Worm (Caenorhabditis elegans) whole organism, L1 larva: ENCODE data around the gene F38H4.3.

Source experiments
- C16A3.4 ChIP-seq: fragments of 150-350 bp; optimal IDR thresholded peaks from 2 replicates; lab custom pipeline; 2014; ENCODE audit warnings: missing biosample characterization, missing genetic modification characterization
- F16B12.6 ChIP-seq: fragments of 150-350 bp; optimal IDR thresholded peaks from 2 replicates; lab custom pipeline; 2014; ENCODE audit warnings: missing biosample characterization, missing genetic modification characterization
- Y116A8C.19 ChIP-seq: sonication (generic microtip); optimal IDR thresholded peaks from 2 replicates; lab custom pipeline; 2016; ENCODE audit warnings: missing compliant biosample characterization, missing genetic modification characterization, borderline replicate concordance
- aha-1 ChIP-seq: fragments of 150-350 bp; optimal IDR thresholded peaks from 2 replicates; lab custom pipeline; 2014; ENCODE audit warnings: missing biosample characterization, missing genetic modification characterization
- aly-2 ChIP-seq: fragments of 150-350 bp; optimal IDR thresholded peaks from 2 replicates; lab custom pipeline; 2014; ENCODE audit warnings: missing biosample characterization, missing genetic modification characterization
- ama-1 ChIP-seq: fragments of 150-350 bp; optimal IDR thresholded peaks from 2 replicates; lab custom pipeline; 2014
- blmp-1 ChIP-seq: fragments of 150-350 bp; optimal IDR thresholded peaks from 2 replicates; lab custom pipeline; 2014; ENCODE audit warnings: missing biosample characterization, missing genetic modification characterization
- ceh-63 ChIP-seq: fragments of 200-800 bp; sonication (Bioruptor generic); optimal IDR thresholded peaks from 2 replicates; lab custom pipeline; 2018; ENCODE audit warnings: mild to moderate bottlenecking, missing genetic modification characterization, missing compliant biosample characterization
- ceh-8 ChIP-seq: fragments of 200-800 bp; sonication (Bioruptor generic); optimal IDR thresholded peaks from 2 replicates; lab custom pipeline; 2018; ENCODE audit warnings: mild to moderate bottlenecking, missing genetic modification characterization, moderate library complexity, missing compliant biosample characterization
- ceh-88 ChIP-seq: fragments of 200-800 bp; sonication (Bioruptor generic); IDR thresholded peaks from 2 replicates; pipeline ENCODE4 v1.3.6; 2022; ENCODE audit warnings: missing genetic modification characterization, missing compliant biosample characterization
- dpl-1 ChIP-seq, 3 experiments: fragments of 150-350 bp in 2 of 3; sonication (generic microtip) in 1 of 3; optimal IDR thresholded peaks; 2 replicates each; lab custom pipeline; 2014 to 2017; ENCODE audit warnings: missing biosample characterization in 3 of 3, missing genetic modification characterization in 3 of 3, missing genetic modification reagents in 3 of 3
- dsc-1 ChIP-seq: sonication (generic microtip); optimal IDR thresholded peaks from 2 replicates; lab custom pipeline; 2016; ENCODE audit warnings: mild to moderate bottlenecking, missing genetic modification characterization, missing compliant biosample characterization
- efl-1 ChIP-seq, 4 experiments: fragments of 150-350 bp; optimal IDR thresholded peaks in 3 of 4; peaks in 1 of 4; 1 replicate in 1 of 4; 2 replicates in 3 of 4; lab custom pipeline; 2014; ENCODE audit warnings: missing biosample characterization in 2 of 4, missing genetic modification characterization in 2 of 4, missing genetic modification reagents in 2 of 4
- efl-3 ChIP-seq: fragments of 200-800 bp; sonication (Bioruptor generic); optimal IDR thresholded peaks from 2 replicates; lab custom pipeline; 2018; ENCODE audit warnings: mild to moderate bottlenecking, missing genetic modification characterization, missing compliant biosample characterization
- egl-27 ChIP-seq, 2 experiments: fragments of 150-350 bp in 1 of 2; sonication (generic microtip); optimal IDR thresholded peaks; 3 replicates each; lab custom pipeline; 2017 to 2018; ENCODE audit warnings: missing biosample characterization in 2 of 2, missing genetic modification characterization in 2 of 2, missing genetic modification reagents in 2 of 2
- elt-3 ChIP-seq, 6 experiments: fragments of 150-350 bp in 1 of 6; sonication (generic microtip); optimal IDR thresholded peaks; 2 replicates each; lab custom pipeline; 2017 to 2018; ENCODE audit warnings: missing biosample characterization in 6 of 6, missing genetic modification characterization in 6 of 6, inconsistent platforms in 1 of 6
- ets-5 ChIP-seq: fragments of 200-800 bp; sonication (Bioruptor generic); IDR thresholded peaks from 2 replicates; pipeline ENCODE4 v1.3.6; 2022; ENCODE audit warnings: missing genetic modification characterization, missing compliant biosample characterization
- fkh-10 ChIP-seq: sonication (generic microtip); optimal IDR thresholded peaks from 2 replicates; lab custom pipeline; 2017; ENCODE audit warnings: missing biosample characterization, missing genetic modification reagents, missing genetic modification characterization
- fkh-4 ChIP-seq: sonication (generic microtip); optimal IDR thresholded peaks from 2 replicates; lab custom pipeline; 2016; ENCODE audit warnings: missing compliant biosample characterization, missing genetic modification characterization, borderline replicate concordance
- fkh-8 ChIP-seq: sonication (generic microtip); optimal IDR thresholded peaks from 2 replicates; lab custom pipeline; 2016; ENCODE audit warnings: mild to moderate bottlenecking, missing genetic modification characterization, missing compliant biosample characterization
- fos-1 ChIP-seq: fragments of 150-350 bp; optimal IDR thresholded peaks from 2 replicates; lab custom pipeline; 2014; ENCODE audit warnings: missing biosample characterization, missing genetic modification characterization
- hlh-17 ChIP-seq: fragments of 200-800 bp; sonication (Bioruptor generic); optimal IDR thresholded peaks from 2 replicates; lab custom pipeline; 2018; ENCODE audit warnings: missing genetic modification characterization, mild to moderate bottlenecking, missing compliant biosample characterization, moderate library complexity, borderline replicate concordance
- isw-1 ChIP-seq: fragments of 200-800 bp; sonication (Bioruptor generic); IDR thresholded peaks from 2 replicates; pipeline ENCODE4 v1.3.6; 2022; ENCODE audit warnings: missing genetic modification characterization, missing compliant biosample characterization
- jun-1 ChIP-seq: fragments of 150-350 bp; optimal IDR thresholded peaks from 2 replicates; lab custom pipeline; 2014; ENCODE audit warnings: missing biosample characterization, missing genetic modification reagents, missing genetic modification characterization
- lir-3 ChIP-seq: sonication (generic microtip); optimal IDR thresholded peaks from 2 replicates; lab custom pipeline; 2016; ENCODE audit warnings: mild to moderate bottlenecking, missing genetic modification characterization, moderate library complexity, missing compliant biosample characterization; ENCODE audit not compliant: poor library complexity
- lsy-2 ChIP-seq, 2 experiments: fragments of 150-350 bp; optimal IDR thresholded peaks; 2 replicates each; lab custom pipeline; 2014; ENCODE audit warnings: missing biosample characterization in 2 of 2, missing genetic modification characterization in 2 of 2
- mef-2 ChIP-seq: fragments of 150-350 bp; optimal IDR thresholded peaks from 2 replicates; lab custom pipeline; 2014; ENCODE audit warnings: missing biosample characterization, missing genetic modification characterization
- mep-1 ChIP-seq: fragments of 150-350 bp; optimal IDR thresholded peaks from 2 replicates; lab custom pipeline; 2014; ENCODE audit warnings: missing biosample characterization, missing genetic modification characterization
- nhr-12 ChIP-seq: sonication (generic microtip); optimal IDR thresholded peaks from 2 replicates; lab custom pipeline; 2017; ENCODE audit warnings: missing biosample characterization, missing genetic modification characterization
- nhr-237 ChIP-seq: fragments of 150-350 bp; optimal IDR thresholded peaks from 2 replicates; lab custom pipeline; 2014; ENCODE audit warnings: missing biosample characterization, missing genetic modification characterization
- nhr-47 ChIP-seq: sonication (generic microtip); optimal IDR thresholded peaks from 2 replicates; lab custom pipeline; 2016; ENCODE audit warnings: mild to moderate bottlenecking, missing genetic modification characterization, moderate library complexity, missing compliant biosample characterization
- nhr-71 ChIP-seq: sonication (generic microtip); optimal IDR thresholded peaks from 2 replicates; lab custom pipeline; 2016; ENCODE audit warnings: mild to moderate bottlenecking, missing genetic modification characterization, moderate library complexity, missing compliant biosample characterization
- nhr-76 ChIP-seq: sonication (generic microtip); optimal IDR thresholded peaks from 2 replicates; lab custom pipeline; 2017; ENCODE audit warnings: missing biosample characterization, missing genetic modification characterization
- nhr-84 ChIP-seq: sonication (generic microtip); optimal IDR thresholded peaks from 2 replicates; lab custom pipeline; 2017; ENCODE audit warnings: missing biosample characterization, missing genetic modification characterization
- nhr-90 ChIP-seq: sonication (generic microtip); optimal IDR thresholded peaks from 2 replicates; lab custom pipeline; 2016; ENCODE audit warnings: mild to moderate bottlenecking, missing genetic modification characterization, missing compliant biosample characterization; ENCODE audit not compliant: poor library complexity
- pag-3 ChIP-seq: sonication (generic microtip); optimal IDR thresholded peaks from 2 replicates; lab custom pipeline; 2017; ENCODE audit warnings: missing genetic modification characterization, mild to moderate bottlenecking, missing compliant biosample characterization, antibody characterized with exemption, borderline replicate concordance; ENCODE audit not compliant: insufficient read depth
- pax-3 ChIP-seq: fragments of 200-800 bp; sonication (Bioruptor generic); optimal IDR thresholded peaks from 2 replicates; lab custom pipeline; 2018; ENCODE audit warnings: mild to moderate bottlenecking, missing genetic modification characterization, moderate library complexity, missing compliant biosample characterization
- pqm-1 ChIP-seq: sonication (generic microtip); optimal IDR thresholded peaks from 3 replicates; lab custom pipeline; 2017; ENCODE audit warnings: missing biosample characterization, missing genetic modification characterization
- skn-1 ChIP-seq: fragments of 150-350 bp; optimal IDR thresholded peaks from 2 replicates; lab custom pipeline; 2014; ENCODE audit warnings: missing biosample characterization, missing genetic modification characterization
- snpc-4 ChIP-seq: fragments of 150-350 bp; optimal IDR thresholded peaks from 2 replicates; lab custom pipeline; 2014; ENCODE audit warnings: missing biosample characterization, missing genetic modification characterization
- snu-23 ChIP-seq: sonication (generic microtip); optimal IDR thresholded peaks from 2 replicates; lab custom pipeline; 2016; ENCODE audit warnings: missing genetic modification characterization, missing compliant biosample characterization
- tlp-1 ChIP-seq: fragments of 150-350 bp; optimal IDR thresholded peaks from 2 replicates; lab custom pipeline; 2014; ENCODE audit warnings: missing biosample characterization, missing genetic modification characterization
- unc-130 ChIP-seq: fragments of 150-350 bp; optimal IDR thresholded peaks from 2 replicates; lab custom pipeline; 2017; ENCODE audit warnings: missing biosample characterization, missing genetic modification characterization, inconsistent platforms
- unc-30 ChIP-seq: sonication (generic microtip); optimal IDR thresholded peaks from 2 replicates; lab custom pipeline; 2017; ENCODE audit warnings: missing biosample characterization, missing genetic modification characterization
- unc-62 ChIP-seq: fragments of 150-350 bp; optimal IDR thresholded peaks from 2 replicates; lab custom pipeline; 2014; ENCODE audit warnings: missing biosample characterization, missing genetic modification reagents, missing genetic modification characterization
- unc-98 ChIP-seq: fragments of 200-800 bp; sonication (Bioruptor generic); IDR thresholded peaks from 2 replicates; pipeline ENCODE4 v1.3.6; 2022; ENCODE audit warnings: missing genetic modification characterization, missing compliant biosample characterization
- xbp-1 ChIP-seq: sonication (generic microtip); optimal IDR thresholded peaks from 2 replicates; lab custom pipeline; 2016; ENCODE audit warnings: missing genetic modification characterization, missing compliant biosample characterization
- zip-4 ChIP-seq: fragments of 200-800 bp; sonication (Bioruptor generic); optimal IDR thresholded peaks from 2 replicates; lab custom pipeline; 2018; ENCODE audit warnings: mild to moderate bottlenecking, missing genetic modification characterization, moderate library complexity, missing compliant biosample characterization
- ztf-4 ChIP-seq: fragments of 150-350 bp; optimal IDR thresholded peaks from 2 replicates; lab custom pipeline; 2014; ENCODE audit warnings: missing biosample characterization, missing genetic modification characterization

Gene F38H4.3

DNA sequence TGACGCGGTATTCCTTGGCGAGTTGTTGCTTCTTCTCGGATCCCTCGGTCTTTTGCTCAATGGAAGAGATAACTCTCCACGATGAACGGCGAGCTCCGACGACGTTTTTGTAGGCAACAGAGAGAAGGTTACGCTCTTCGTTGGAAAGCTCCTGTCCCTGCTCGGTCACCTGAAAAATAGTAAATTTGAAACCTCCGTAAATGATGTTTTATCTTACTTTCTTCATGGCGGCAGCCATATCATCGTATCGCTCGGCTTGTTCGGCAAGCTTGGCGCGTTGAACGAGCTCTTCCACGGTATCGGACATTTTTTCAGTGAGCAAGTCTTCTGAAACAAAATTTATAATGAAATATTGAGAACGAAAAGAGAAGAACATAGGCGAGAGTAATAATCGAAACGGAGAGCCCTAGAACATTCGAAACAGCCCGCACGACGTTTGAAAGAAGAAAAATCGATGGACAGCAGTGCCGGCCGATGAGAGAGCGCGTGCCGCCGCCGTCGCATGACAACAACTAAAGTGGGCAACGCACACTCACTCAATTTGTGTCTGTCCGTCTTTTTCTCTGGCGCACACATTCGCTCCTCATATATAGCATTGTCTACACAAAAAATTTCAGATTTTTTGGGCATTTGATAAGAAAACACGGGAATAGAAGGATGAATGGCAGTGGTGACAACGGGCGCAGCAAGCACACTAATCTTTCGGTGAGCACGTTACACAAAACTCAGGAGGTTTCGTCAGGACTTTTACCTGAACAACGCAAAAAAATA is 20.4 kb upstream of the F38H4.3 start, which contains the start of the genes par-5 and M117.3 (continued):
- TF ChIP-seq jun-1 (tag; lab: Kevin White, UChicago) (peak; percentile 44), efl-1 (optimal IDR thresholded peaks at IDR 0.05; lab: Kevin White, UChicago) (peak; percentile 53 to 62), efl-1 (GFP tag; optimal IDR thresholded peaks at IDR 0.05 in 1 of 2; lab: Kevin White, UChicago) (peak; percentile 57 to 90), ceh-8 (GFP tag; lab: Kevin White, UChicago) (peak; percentile 40)

DNA sequence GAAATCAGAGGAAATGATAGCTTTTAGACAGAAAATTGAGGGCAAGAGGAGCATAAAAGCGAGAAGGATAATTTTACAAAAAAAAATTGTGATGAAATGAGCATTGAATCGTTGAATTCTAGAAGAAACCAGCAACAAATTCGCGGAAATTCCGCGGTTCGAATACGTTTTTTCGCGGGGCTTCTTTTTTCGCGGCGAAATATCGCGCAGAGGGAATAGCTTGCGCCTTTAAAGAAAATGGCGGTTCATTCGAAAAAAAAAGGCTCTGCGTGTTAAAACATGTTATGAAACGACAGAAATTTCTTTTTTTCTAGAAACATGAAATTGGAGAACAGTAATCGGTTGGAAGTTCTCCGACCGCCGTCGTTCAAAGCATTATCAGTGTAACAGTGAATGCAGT is 19.8 kb upstream of the F38H4.3 start:
- peak; percentile 87 to 93 (median 89) for TF ChIP-seq dpl-1 (GFP tag; optimal IDR thresholded peaks at IDR 0.05; lab: Kevin White, UChicago)
- TF ChIP-seq pag-3 (tag; lab: Kevin White, UChicago) = no peak
- peak; percentile 49 for TF ChIP-seq C16A3.4 (tag; lab: Kevin White, UChicago)
- no peak for TF ChIP-seq ama-1
- peak; percentile 51 for TF ChIP-seq skn-1
- peak; percentile 57 for TF ChIP-seq snu-23
- TF ChIP-seq F16B12.6 (tag; lab: Kevin White, UChicago) = peak; percentile 3
- TF ChIP-seq nhr-84 (tag; lab: Kevin White, UChicago) = no peak
- peak; percentile 52 for TF ChIP-seq xbp-1
- TF ChIP-seq blmp-1 = peak; percentile 17
- no peak for TF ChIP-seq aha-1 (tag; lab: Kevin White, UChicago)
- TF ChIP-seq ceh-88 (GFP tag; lab: Robert Waterston, UW) = peak; percentile 21; the same call in 1 of the 2 replicates
- peak; percentile 44 for TF ChIP-seq nhr-47 (tag; lab: Kevin White, UChicago)
- no peak for TF ChIP-seq ets-5 (GFP tag; lab: Robert Waterston, UW)
- TF ChIP-seq nhr-71 (tag; lab: Kevin White, UChicago) = peak; percentile 48
- peak; percentile 44 to 80 for TF ChIP-seq lsy-2 (tag; optimal IDR thresholded peaks at IDR 0.05; lab: Kevin White, UChicago)
- no peak for TF ChIP-seq nhr-76
- TF ChIP-seq ceh-8 (GFP tag; lab: Kevin White, UChicago) = no peak
- no peak for TF ChIP-seq fkh-10 (GFP tag; lab: Kevin White, UChicago)
- TF ChIP-seq pqm-1 (tag; lab: Kevin White, UChicago) = no peak
- peak; percentile 10 for TF ChIP-seq fos-1 (tag; lab: Kevin White, UChicago)
- no peak for TF ChIP-seq unc-30 (tag; lab: Kevin White, UChicago)
- no peak for TF ChIP-seq zip-4 (GFP tag; lab: Kevin White, UChicago)
- TF ChIP-seq hlh-17 (GFP tag; lab: Kevin White, UChicago) = no peak
- peak in 1 of 6 experiments; percentile 36 for TF ChIP-seq elt-3 (tag; optimal IDR thresholded peaks at IDR 0.05; lab: Kevin White, UChicago)
- peak; percentile 38 for TF ChIP-seq pax-3 (tag; lab: Kevin White, UChicago)
- TF ChIP-seq isw-1 (GFP tag; lab: Robert Waterston, UW) = peak; percentile 46; the same call in 1 of the 2 replicates
- TF ChIP-seq mep-1 (tag; lab: Kevin White, UChicago) = peak; percentile 35
- TF ChIP-seq mef-2 = no peak
- TF ChIP-seq dsc-1 = peak; percentile 23
- TF ChIP-seq fkh-4 = no peak
- no peak for TF ChIP-seq aly-2 (tag; lab: Kevin White, UChicago)
- TF ChIP-seq ceh-63 (GFP tag; lab: Kevin White, UChicago) = no peak
- TF ChIP-seq unc-62 (GFP tag; lab: Kevin White, UChicago) = no peak
- TF ChIP-seq unc-130 = no peak
- no peak for TF ChIP-seq nhr-12 (tag; lab: Kevin White, UChicago)
- TF ChIP-seq lir-3 (tag; lab: Kevin White, UChicago) = no peak
- no peak for TF ChIP-seq ztf-4 (tag; lab: Kevin White, UChicago)
- TF ChIP-seq nhr-90 (tag; lab: Kevin White, UChicago) = no peak
- no peak for TF ChIP-seq unc-98 (GFP tag; lab: Robert Waterston, UW)
- TF ChIP-seq nhr-237 (tag; lab: Kevin White, UChicago) = no peak
- TF ChIP-seq Y116A8C.19 (tag; lab: Kevin White, UChicago) = no peak
- no peak for TF ChIP-seq efl-3 (GFP tag; lab: Kevin White, UChicago)
- peak; percentile 21 for TF ChIP-seq fkh-8 (tag; lab: Kevin White, UChicago)
- TF ChIP-seq snpc-4 (tag; lab: Kevin White, UChicago) = no peak
- no peak for TF ChIP-seq egl-27 (tag; optimal IDR thresholded peaks at IDR 0.05; lab: Kevin White, UChicago)
- TF ChIP-seq tlp-1 (tag; lab: Kevin White, UChicago) = no peak
